Worm (Caenorhabditis elegans) whole organism, young adult: ENCODE measurements around the gene T02H6.10.

Source experiments
- F55B11.4 ChIP-seq: sonication (generic microtip); optimal IDR thresholded peaks from 2 replicates; lab custom pipeline; 2016; ENCODE audit warnings: missing compliant biosample characterization, missing genetic modification characterization, borderline replicate concordance; ENCODE audit not compliant: insufficient read depth
- nfya-1 ChIP-seq: sonication (generic microtip); optimal IDR thresholded peaks from 2 replicates; lab custom pipeline; 2017; ENCODE audit warnings: antibody characterized with exemption, missing compliant biosample characterization, missing genetic modification characterization, borderline replicate concordance; ENCODE audit not compliant: insufficient read depth
- nhr-179 ChIP-seq: sonication (generic microtip); optimal IDR thresholded peaks from 2 replicates; lab custom pipeline; 2016; ENCODE audit warnings: mild to moderate bottlenecking, missing genetic modification characterization, missing compliant biosample characterization

DNA sequence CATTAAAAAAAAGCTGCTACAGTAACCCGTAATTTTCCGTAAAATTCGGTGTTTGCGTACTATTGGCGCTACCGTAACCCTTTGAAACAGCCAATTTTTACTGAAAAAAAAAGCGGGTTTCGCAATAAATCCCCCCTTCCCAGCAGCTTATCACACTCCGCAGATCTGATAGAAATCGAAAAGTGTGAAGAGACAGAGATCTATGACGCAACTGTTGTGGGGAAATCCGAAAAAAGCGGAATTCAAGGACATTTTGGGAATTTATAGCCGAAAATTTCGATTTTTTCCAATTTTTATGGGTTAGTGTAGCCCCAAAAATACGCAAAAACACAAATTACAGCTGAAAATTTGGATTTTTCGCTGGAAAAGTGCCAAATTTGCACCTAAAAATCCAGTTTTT lies 41.4 kb upstream of the T02H6.10 start:
- TF ChIP-seq nhr-179 (tag; lab: Kevin White, UChicago) (no peak), nfya-1 (tag; lab: Kevin White, UChicago) (no peak), F55B11.4 (tag; lab: Kevin White, UChicago) (no peak)
